Worm (Caenorhabditis elegans): ENCODE results near the gene F44E5.17.

Gene F44E5.17

ce11 chrII:11746782-11747288, 1.6 kb downstream of the F44E5.17 start (continued):
- no peak for TF ChIP-seq lin-39 (tag; optimal IDR thresholded peaks at IDR 0.05)
- TF ChIP-seq php-3 (GFP tag; IDR thresholded peaks at IDR 0.05): no peak
- TF ChIP-seq ceh-28 (tag; optimal IDR thresholded peaks at IDR 0.05): peak; percentile 54
- TF ChIP-seq dpl-1 (GFP tag; optimal IDR thresholded peaks at IDR 0.05): no peak
- no peak for TF ChIP-seq ZK546.5 (tag; optimal IDR thresholded peaks at IDR 0.05)
- TF ChIP-seq daf-12 (tag; optimal IDR thresholded peaks at IDR 0.05): no peak
- TF ChIP-seq mep-1 (tag; optimal IDR thresholded peaks at IDR 0.05): peak; percentile 82
- peak; percentile 56 for TF ChIP-seq aha-1 (tag)
- TF ChIP-seq skn-1 (tag; optimal IDR thresholded peaks at IDR 0.05): no peak
- peak; percentile 7 for TF ChIP-seq nhr-11 (tag; optimal IDR thresholded peaks at IDR 0.05)
- peak; percentile 55 for TF ChIP-seq hlh-11 (tag; optimal IDR thresholded peaks at IDR 0.05)
- no peak for TF ChIP-seq lir-3 (tag; optimal IDR thresholded peaks at IDR 0.05)
- no peak for TF ChIP-seq dmd-9 (GFP tag; IDR thresholded peaks at IDR 0.05)
- no peak for TF ChIP-seq Y75B8A.6 (GFP tag; IDR thresholded peaks at IDR 0.05)
- no peak for TF ChIP-seq ZK337.2 (GFP tag; IDR thresholded peaks at IDR 0.05)
- TF ChIP-seq gei-8 (GFP tag; optimal IDR thresholded peaks at IDR 0.05): peak; percentile 39
- TF ChIP-seq F44E2.7 (GFP tag; IDR thresholded peaks at IDR 0.05): no peak
- 0 out of 2 replicates have a peak, but pooled peaks have one; percentile 17 for TF ChIP-seq tra-1 (GFP tag; IDR thresholded peaks at IDR 0.05)
- TF ChIP-seq mes-2 (tag; optimal IDR thresholded peaks at IDR 0.05; ENCODE audit: poor library complexity, severe bottlenecking): peak; percentile 64
- TF ChIP-seq fkh-10 (GFP tag; optimal IDR thresholded peaks at IDR 0.05): peak; percentile 84
- TF ChIP-seq fos-1 (tag; optimal IDR thresholded peaks at IDR 0.05): no peak
- 0 out of 4 replicates have a peak, but pooled peaks of 1 of the 2 experiments have one; percentile 16 for TF ChIP-seq madf-5 (GFP tag; IDR thresholded peaks at IDR 0.05)
- peak; percentile 59 for TF ChIP-seq nhr-6 (tag; optimal IDR thresholded peaks at IDR 0.05)
- TF ChIP-seq F37D6.2 (tag; optimal IDR thresholded peaks at IDR 0.05): peak; percentile 87
- no peak for TF ChIP-seq pqm-1 (tag; optimal IDR thresholded peaks at IDR 0.05)
- peak; percentile 66 for TF ChIP-seq ceh-20 (GFP tag; IDR thresholded peaks at IDR 0.05)
- no peak for TF ChIP-seq F26F4.8 (GFP tag; conservative IDR thresholded peaks at IDR 0.05)
- peak; percentile 53 for TF ChIP-seq spr-1 (tag; optimal IDR thresholded peaks at IDR 0.05)
- TF ChIP-seq lsy-2 (tag; optimal IDR thresholded peaks at IDR 0.05): peak; percentile 46 to 59
- TF ChIP-seq jun-1 (tag; optimal IDR thresholded peaks at IDR 0.05): no peak
- TF ChIP-seq nhr-102 (tag; optimal IDR thresholded peaks at IDR 0.05): peak; percentile 35
- peak in 1 of 2 experiments; percentile 9 for TF ChIP-seq daf-16 (GFP tag; optimal IDR thresholded peaks at IDR 0.05)
- no peak for TF ChIP-seq daf-16 (tag; optimal IDR thresholded peaks at IDR 0.05)
- peak; percentile 32 for TF ChIP-seq zag-1 (tag; optimal IDR thresholded peaks at IDR 0.05)
- no peak for TF ChIP-seq nhr-77 (tag; optimal IDR thresholded peaks at IDR 0.05)
- no peak for TF ChIP-seq nhr-42 (GFP tag; IDR thresholded peaks at IDR 0.05)
- TF ChIP-seq lim-7 (GFP tag; IDR thresholded peaks at IDR 0.05): no peak
- no peak for TF ChIP-seq zip-2 (tag; optimal IDR thresholded peaks at IDR 0.05)
- TF ChIP-seq F49E8.2 (tag; optimal IDR thresholded peaks at IDR 0.05; ENCODE audit: borderline replicate concordance): no peak
- TF ChIP-seq set-16 (GFP tag; IDR thresholded peaks at IDR 0.05): peak; percentile 99
- peak; percentile 47; the same call in 1 of the 2 replicates for TF ChIP-seq lin-38 (GFP tag; IDR thresholded peaks at IDR 0.05)
- TF ChIP-seq dmd-6 (GFP tag; IDR thresholded peaks at IDR 0.05): peak; percentile 21; the same call in 1 of the 2 replicates
- no peak for TF ChIP-seq attf-4 (tag; optimal IDR thresholded peaks at IDR 0.05)
- TF ChIP-seq nhr-111 (GFP tag; optimal IDR thresholded peaks at IDR 0.05): no peak
- TF ChIP-seq Y105C5A.15 (GFP tag; IDR thresholded peaks at IDR 0.05): 0 out of 2 replicates have a peak, but pooled peaks have one; percentile 30
- no peak for TF ChIP-seq Y5F2A.4 (GFP tag; optimal IDR thresholded peaks at IDR 0.05)
- peak; percentile 5 for TF ChIP-seq zfp-2 (tag; optimal IDR thresholded peaks at IDR 0.05)
- TF ChIP-seq unc-130 (GFP tag; optimal IDR thresholded peaks at IDR 0.05): no peak
- peak; percentile 54; the same call in 1 of the 2 replicates for TF ChIP-seq pha-4 (GFP tag; IDR thresholded peaks at IDR 0.05)
- TF ChIP-seq pha-4 (tag; optimal IDR thresholded peaks at IDR 0.05): no peak
- TF ChIP-seq dve-1 (tag; optimal IDR thresholded peaks at IDR 0.05; ENCODE audit: insufficient read depth): no peak
- peak; percentile 85 for TF ChIP-seq rbr-2 (tag; optimal IDR thresholded peaks at IDR 0.05)

Measured in whole organism, L4 larva.